Worm (Caenorhabditis elegans) whole organism, midembryonic: ENCODE measurements around the gene F17C11.26.

ENCODE experiments used
- T22C8.4 ChIP-seq: fragments of 200-800 bp; sonication (Bioruptor generic); IDR thresholded peaks from 2 replicates; pipeline ENCODE4 v1.3.6; 2022; ENCODE audit warnings: missing genetic modification characterization, missing compliant biosample characterization
- cog-1 ChIP-seq: sonication (generic microtip); optimal IDR thresholded peaks from 2 replicates; lab custom pipeline; 2016; ENCODE audit warnings: missing genetic modification characterization, missing compliant biosample characterization
- flt-1 ChIP-seq: fragments of 200-800 bp; sonication (Bioruptor generic); IDR thresholded peaks from 2 replicates; pipeline ENCODE4 v1.3.6; 2022; ENCODE audit warnings: missing genetic modification characterization, missing compliant biosample characterization
- klf-2 ChIP-seq: fragments of 200-800 bp; sonication (Bioruptor generic); conservative IDR thresholded peaks from 2 replicates; pipeline ENCODE4 v1.3.6; 2022; ENCODE audit warnings: missing genetic modification reagents, missing genetic modification characterization, missing compliant biosample characterization
- med-1 ChIP-seq: sonication (generic microtip); optimal IDR thresholded peaks from 2 replicates; lab custom pipeline; 2017; ENCODE audit warnings: missing genetic modification characterization, mild to moderate bottlenecking, missing compliant biosample characterization, antibody characterized with exemption, missing genetic modification reagents; ENCODE audit not compliant: insufficient read depth
- ref-1 ChIP-seq: fragments of 200-800 bp; sonication (Bioruptor generic); conservative IDR thresholded peaks from 2 replicates; pipeline ENCODE4 v1.3.6; 2022; ENCODE audit warnings: missing genetic modification reagents, missing genetic modification characterization, missing compliant biosample characterization
- tab-1 ChIP-seq: fragments of 200-800 bp; sonication (Bioruptor generic); IDR thresholded peaks from 2 replicates; pipeline ENCODE4 v1.3.6; 2022; ENCODE audit warnings: missing genetic modification characterization, missing compliant biosample characterization
- ztf-23 ChIP-seq: fragments of 200-800 bp; sonication (Bioruptor generic); IDR thresholded peaks from 2 replicates; pipeline ENCODE4 v1.3.6; 2022; ENCODE audit warnings: missing genetic modification reagents, missing genetic modification characterization, missing compliant biosample characterization
- ztf-29 ChIP-seq: fragments of 200-800 bp; sonication (Bioruptor generic); IDR thresholded peaks from 2 replicates; pipeline ENCODE4 v1.3.6; 2022; ENCODE audit warnings: missing genetic modification reagents, missing genetic modification characterization, missing compliant biosample characterization

DNA sequence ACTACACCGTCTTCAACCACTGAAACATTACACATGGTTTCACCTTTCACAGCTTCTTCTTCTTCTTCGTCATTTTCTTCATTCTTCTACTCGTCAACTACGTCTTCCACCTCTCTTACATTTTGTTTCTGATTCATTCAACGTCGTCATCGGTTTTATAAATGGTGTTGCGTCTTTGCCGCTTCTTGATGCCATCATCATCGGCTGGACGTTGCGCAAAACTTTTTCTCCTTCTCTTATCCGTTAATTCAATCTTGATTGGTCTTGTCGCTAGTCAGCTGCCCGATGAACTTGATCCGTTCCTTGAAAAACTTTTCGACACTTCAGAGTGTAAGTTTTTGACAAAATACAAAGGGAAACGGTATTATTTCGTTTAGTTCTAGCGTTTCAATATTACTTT, 42.6 kb upstream of the F17C11.26 start:
- TF ChIP-seq ref-1 (GFP tag; lab: Robert Waterston, UW) (no peak), flt-1 (no peak), ztf-23 (GFP tag; lab: Robert Waterston, UW) (no peak), T22C8.4 (GFP tag; lab: Robert Waterston, UW) (no peak), cog-1 (tag; lab: Kevin White, UChicago) (no peak), tab-1 (GFP tag; lab: Robert Waterston, UW) (no peak), med-1 (GFP tag; lab: Kevin White, UChicago) (no peak), ztf-29 (GFP tag; lab: Robert Waterston, UW) (no peak), klf-2 (GFP tag; lab: Robert Waterston, UW) (no peak)
